Worm (Caenorhabditis elegans) whole organism, L3 larva: ENCODE results near the gene F59E11.7.

Experiments used
- ZK546.5 ChIP-seq: sonication (generic microtip); optimal IDR thresholded peaks from 2 replicates; lab custom pipeline; 2017; ENCODE audit warnings: missing biosample characterization, missing genetic modification characterization
- ama-1 ChIP-seq: fragments of 150-350 bp; optimal IDR thresholded peaks from 2 replicates; lab custom pipeline; 2018
- ceh-9 ChIP-seq: sonication (generic microtip); optimal IDR thresholded peaks from 2 replicates; lab custom pipeline; 2018; ENCODE audit warnings: missing biosample characterization, missing genetic modification characterization
- egl-27 ChIP-seq: sonication (generic microtip); optimal IDR thresholded peaks from 4 replicates; lab custom pipeline; 2017; ENCODE audit warnings: missing biosample characterization, missing genetic modification reagents, missing genetic modification characterization
- egl-5 ChIP-seq: fragments of 150-350 bp; optimal IDR thresholded peaks from 2 replicates; lab custom pipeline; 2017; ENCODE audit warnings: missing biosample characterization, missing genetic modification reagents, missing genetic modification characterization, inconsistent platforms
- jun-1 ChIP-seq: fragments of 150-350 bp; optimal IDR thresholded peaks from 2 replicates; lab custom pipeline; 2014; ENCODE audit warnings: missing biosample characterization, missing genetic modification reagents, missing genetic modification characterization
- lin-15B ChIP-seq: fragments of 150-350 bp; optimal IDR thresholded peaks from 2 replicates; lab custom pipeline; 2014; ENCODE audit warnings: missing biosample characterization, missing genetic modification characterization
- mml-1 ChIP-seq: fragments of 150-350 bp; sonication (generic microtip); optimal IDR thresholded peaks from 3 replicates; lab custom pipeline; 2014; ENCODE audit warnings: missing biosample characterization, missing genetic modification characterization
- nfya-1 ChIP-seq: sonication (generic microtip); optimal IDR thresholded peaks from 2 replicates; lab custom pipeline; 2017; ENCODE audit warnings: missing genetic modification characterization, mild to moderate bottlenecking, missing compliant biosample characterization, antibody characterized with exemption, moderate library complexity; ENCODE audit not compliant: insufficient read depth
- sea-2 ChIP-seq: fragments of 150-350 bp; sonication (generic microtip); optimal IDR thresholded peaks from 4 replicates; lab custom pipeline; 2014; ENCODE audit warnings: missing biosample characterization, missing genetic modification reagents, missing genetic modification characterization
- snpc-4 ChIP-seq: fragments of 150-350 bp; optimal IDR thresholded peaks from 2 replicates; lab custom pipeline; 2014; ENCODE audit warnings: missing biosample characterization, missing genetic modification characterization
- unc-62 ChIP-seq: fragments of 150-350 bp; sonication (generic microtip); optimal IDR thresholded peaks from 4 replicates; lab custom pipeline; 2014; ENCODE audit warnings: missing biosample characterization, missing genetic modification reagents, missing genetic modification characterization
- ztf-4 ChIP-seq: fragments of 150-350 bp; optimal IDR thresholded peaks from 2 replicates; lab custom pipeline; 2014; ENCODE audit warnings: missing biosample characterization, missing genetic modification characterization

- TF ChIP-seq ama-1 (lab: Kevin White, UChicago): no peak
- TF ChIP-seq ZK546.5 (tag; lab: Kevin White, UChicago): no peak
- no peak for TF ChIP-seq sea-2 (GFP tag; lab: Kevin White, UChicago)
- TF ChIP-seq unc-62: no peak
- TF ChIP-seq ceh-9 (tag; lab: Kevin White, UChicago): no peak
- no peak for TF ChIP-seq mml-1 (tag; lab: Kevin White, UChicago)
- no peak for TF ChIP-seq lin-15B (tag; lab: Kevin White, UChicago)
- no peak for TF ChIP-seq snpc-4
- TF ChIP-seq egl-5 (tag; lab: Kevin White, UChicago): no peak
- TF ChIP-seq jun-1 (tag; lab: Kevin White, UChicago): no peak
- no peak for TF ChIP-seq nfya-1
- TF ChIP-seq egl-27 (tag; lab: Kevin White, UChicago): no peak
- no peak for TF ChIP-seq ztf-4
Measured at ce11 chrV:8940419-8940818, 49.6 kb upstream of the F59E11.7 start.
